Worm (Caenorhabditis elegans) whole organism, L3 larva: ENCODE results near the gene ZK177.12.

Experiments used
- ama-1 ChIP-seq: fragments of 150-350 bp; optimal IDR thresholded peaks from 2 replicates; lab custom pipeline; 2018
- elt-3 ChIP-seq, 3 experiments: fragments of 150-350 bp in 1 of 3; sonication (generic microtip) in 2 of 3; optimal IDR thresholded peaks; 2 replicates in 2 of 3; 4 replicates in 1 of 3; lab custom pipeline; 2014 to 2017; ENCODE audit warnings: missing biosample characterization in 3 of 3, missing genetic modification characterization in 3 of 3
- nhr-237 ChIP-seq: fragments of 150-350 bp; optimal IDR thresholded peaks from 2 replicates; lab custom pipeline; 2014; ENCODE audit warnings: missing biosample characterization, missing genetic modification characterization
- nhr-25 ChIP-seq: sonication (generic microtip); optimal IDR thresholded peaks from 2 replicates; lab custom pipeline; 2017; ENCODE audit warnings: missing biosample characterization, missing genetic modification characterization
- pha-4 ChIP-seq: fragments of 150-350 bp; optimal IDR thresholded peaks from 2 replicates; lab custom pipeline; 2014; ENCODE audit warnings: missing biosample characterization, missing genetic modification reagents, missing genetic modification characterization
- sea-2 ChIP-seq: fragments of 150-350 bp; sonication (generic microtip); optimal IDR thresholded peaks from 4 replicates; lab custom pipeline; 2014; ENCODE audit warnings: missing biosample characterization, missing genetic modification reagents, missing genetic modification characterization
- skn-1 ChIP-seq: fragments of 150-350 bp; optimal IDR thresholded peaks from 2 replicates; lab custom pipeline; 2014; ENCODE audit warnings: missing biosample characterization, missing genetic modification characterization
- unc-62 ChIP-seq: fragments of 150-350 bp; sonication (generic microtip); optimal IDR thresholded peaks from 4 replicates; lab custom pipeline; 2014; ENCODE audit warnings: missing biosample characterization, missing genetic modification reagents, missing genetic modification characterization
- ztf-4 ChIP-seq: fragments of 150-350 bp; optimal IDR thresholded peaks from 2 replicates; lab custom pipeline; 2014; ENCODE audit warnings: missing biosample characterization, missing genetic modification characterization

- TF ChIP-seq ztf-4 (no peak), nhr-25 (tag; lab: Kevin White, UChicago) (no peak), sea-2 (no peak), pha-4 (tag; lab: Kevin White, UChicago) (no peak), ama-1 (no peak), nhr-237 (tag; lab: Kevin White, UChicago) (no peak), unc-62 (GFP tag; lab: Kevin White, UChicago) (no peak), skn-1 (tag; lab: Kevin White, UChicago) (no peak), elt-3 (tag; optimal IDR thresholded peaks at IDR 0.05; lab: Kevin White, UChicago) (no peak)
Measured at ce11 chrII:5555522-5555921, 34.0 kb downstream of the ZK177.12 start.
